Worm (Caenorhabditis elegans) whole organism, L4 larva: ENCODE measurements around the gene F34H10.3.

Source experiments
- D1046.2 ChIP-seq: fragments of 200-800 bp; sonication (Bioruptor generic); IDR thresholded peaks from 2 replicates; pipeline ENCODE4 v1.3.6; 2022; ENCODE audit warnings: missing genetic modification characterization, missing compliant biosample characterization
- F10B5.3 ChIP-seq: sonication (generic microtip); optimal IDR thresholded peaks from 2 replicates; lab custom pipeline; 2016; ENCODE audit warnings: mild to moderate bottlenecking, missing genetic modification characterization, missing compliant biosample characterization
- F26F4.8 ChIP-seq: fragments of 200-800 bp; sonication (Bioruptor generic); conservative IDR thresholded peaks from 2 replicates; pipeline ENCODE4 v1.3.6; 2022; ENCODE audit warnings: missing genetic modification characterization, missing compliant biosample characterization
- T26A8.4 ChIP-seq: fragments of 200-800 bp; sonication (Bioruptor generic); IDR thresholded peaks from 2 replicates; pipeline ENCODE4 v1.3.6; 2022; ENCODE audit warnings: missing genetic modification characterization, missing compliant biosample characterization
- Y48G9A.11 ChIP-seq: fragments of 200-800 bp; sonication (Bioruptor generic); IDR thresholded peaks from 2 replicates; pipeline ENCODE4 v1.3.6; 2022; ENCODE audit warnings: missing genetic modification reagents, missing genetic modification characterization, missing compliant biosample characterization
- ZK337.2 ChIP-seq: fragments of 200-800 bp; sonication (Bioruptor generic); IDR thresholded peaks from 2 replicates; pipeline ENCODE4 v1.3.6; 2022; ENCODE audit warnings: missing genetic modification reagents, missing genetic modification characterization, missing compliant biosample characterization
- ZK546.5 ChIP-seq, 2 experiments: sonication (generic microtip); optimal IDR thresholded peaks; 2 replicates each; lab custom pipeline; 2017; ENCODE audit warnings: missing biosample characterization in 2 of 2, missing genetic modification characterization in 2 of 2
- aly-2 ChIP-seq: sonication (generic microtip); optimal IDR thresholded peaks from 2 replicates; lab custom pipeline; 2018; ENCODE audit warnings: missing biosample characterization, missing genetic modification characterization
- ceh-20 ChIP-seq: fragments of 200-800 bp; sonication (Bioruptor generic); IDR thresholded peaks from 2 replicates; pipeline ENCODE4 v1.3.6; 2022; ENCODE audit warnings: missing genetic modification reagents, missing genetic modification characterization, missing compliant biosample characterization
- cey-2 ChIP-seq: sonication (generic microtip); optimal IDR thresholded peaks from 3 replicates; lab custom pipeline; 2017; ENCODE audit warnings: missing genetic modification characterization, mild to moderate bottlenecking, missing compliant biosample characterization, antibody characterized with exemption, borderline replicate concordance; ENCODE audit not compliant: insufficient read depth
- ctbp-1 ChIP-seq: fragments of 200-800 bp; sonication (Bioruptor generic); IDR thresholded peaks from 2 replicates; pipeline ENCODE4 v1.3.6; 2022; ENCODE audit warnings: missing genetic modification reagents, missing genetic modification characterization, missing compliant biosample characterization
- daf-16 ChIP-seq, 3 experiments: sonication (generic microtip); optimal IDR thresholded peaks; 2 replicates each; lab custom pipeline; 2016 to 2017; ENCODE audit warnings: missing genetic modification characterization in 3 of 3, missing genetic modification reagents in 3 of 3, mild to moderate bottlenecking in 2 of 3, missing compliant biosample characterization in 2 of 3, missing biosample characterization in 1 of 3, moderate library complexity in 1 of 3
- daf-19 ChIP-seq: fragments of 200-800 bp; sonication (Bioruptor generic); conservative IDR thresholded peaks from 2 replicates; pipeline ENCODE4 v1.3.6; 2022; ENCODE audit warnings: missing genetic modification characterization, missing compliant biosample characterization
- duxl-1 ChIP-seq: sonication (generic microtip); optimal IDR thresholded peaks from 2 replicates; lab custom pipeline; 2016; ENCODE audit warnings: mild to moderate bottlenecking, missing genetic modification characterization, moderate library complexity, missing compliant biosample characterization; ENCODE audit not compliant: poor library complexity
- egl-43 ChIP-seq: fragments of 200-800 bp; sonication (Bioruptor generic); IDR thresholded peaks from 2 replicates; pipeline ENCODE4 v1.3.6; 2022; ENCODE audit warnings: missing genetic modification reagents, missing genetic modification characterization, missing compliant biosample characterization
- fos-1 ChIP-seq: fragments of 150-350 bp; optimal IDR thresholded peaks from 2 replicates; lab custom pipeline; 2014; ENCODE audit warnings: missing biosample characterization, missing genetic modification characterization
- gei-8 ChIP-seq: fragments of 200-800 bp; sonication (Bioruptor generic); optimal IDR thresholded peaks from 2 replicates; lab custom pipeline; 2018; ENCODE audit warnings: mild to moderate bottlenecking, missing genetic modification characterization, missing compliant biosample characterization
- hlh-11 ChIP-seq: fragments of 200-800 bp; sonication (Bioruptor generic); optimal IDR thresholded peaks from 2 replicates; lab custom pipeline; 2018; ENCODE audit warnings: mild to moderate bottlenecking, missing genetic modification characterization, missing compliant biosample characterization
- lin-13 ChIP-seq: fragments of 150-350 bp; optimal IDR thresholded peaks from 2 replicates; lab custom pipeline; 2014; ENCODE audit warnings: missing biosample characterization, missing genetic modification reagents, missing genetic modification characterization
- lin-39 ChIP-seq: fragments of 150-350 bp; optimal IDR thresholded peaks from 2 replicates; lab custom pipeline; 2014; ENCODE audit warnings: missing biosample characterization, missing genetic modification reagents, missing genetic modification characterization
- madf-9 ChIP-seq: fragments of 200-800 bp; sonication (Bioruptor generic); conservative IDR thresholded peaks from 2 replicates; pipeline ENCODE4 v1.3.6; 2022; ENCODE audit warnings: missing genetic modification reagents, missing genetic modification characterization, missing compliant biosample characterization
- mes-2 ChIP-seq: sonication (generic microtip); optimal IDR thresholded peaks from 2 replicates; lab custom pipeline; 2016; ENCODE audit warnings: missing genotype, mild to moderate bottlenecking, missing genetic modification characterization, missing compliant biosample characterization; ENCODE audit not compliant: poor library complexity, severe bottlenecking
- mxl-3 ChIP-seq: fragments of 200-800 bp; sonication (Bioruptor generic); optimal IDR thresholded peaks from 2 replicates; lab custom pipeline; 2018; ENCODE audit warnings: mild to moderate bottlenecking, missing genetic modification characterization, missing compliant biosample characterization
- nhr-11 ChIP-seq: fragments of 150-350 bp; optimal IDR thresholded peaks from 2 replicates; lab custom pipeline; 2014; ENCODE audit warnings: missing biosample characterization, missing genetic modification characterization
- nhr-28 ChIP-seq: fragments of 150-350 bp; optimal IDR thresholded peaks from 2 replicates; lab custom pipeline; 2014; ENCODE audit warnings: missing biosample characterization, missing genetic modification characterization
- nhr-41 ChIP-seq: fragments of 200-800 bp; sonication (Bioruptor generic); IDR thresholded peaks from 2 replicates; pipeline ENCODE4 v1.3.6; 2022; ENCODE audit warnings: missing genetic modification reagents, missing genetic modification characterization, missing compliant biosample characterization
- nhr-6 ChIP-seq: fragments of 150-350 bp; optimal IDR thresholded peaks from 2 replicates; lab custom pipeline; 2014; ENCODE audit warnings: missing biosample characterization, missing genetic modification characterization
- php-3 ChIP-seq: fragments of 200-800 bp; sonication (Bioruptor generic); IDR thresholded peaks from 2 replicates; pipeline ENCODE4 v1.3.6; 2022; ENCODE audit warnings: missing genetic modification reagents, missing genetic modification characterization, missing compliant biosample characterization
- rbr-2 ChIP-seq: sonication (generic microtip); optimal IDR thresholded peaks from 2 replicates; lab custom pipeline; 2016; ENCODE audit warnings: missing genotype, missing genetic modification characterization, missing compliant biosample characterization
- skn-1 ChIP-seq: fragments of 150-350 bp; optimal IDR thresholded peaks from 2 replicates; lab custom pipeline; 2014; ENCODE audit warnings: missing biosample characterization, missing genetic modification characterization
- snpc-1.2 ChIP-seq: fragments of 200-800 bp; sonication (Bioruptor generic); IDR thresholded peaks from 2 replicates; pipeline ENCODE4 v1.3.6; 2022; ENCODE audit warnings: missing genetic modification reagents, missing genetic modification characterization, missing compliant biosample characterization
- unc-130 ChIP-seq: sonication (generic microtip); optimal IDR thresholded peaks from 2 replicates; lab custom pipeline; 2016; ENCODE audit warnings: missing genetic modification reagents, missing genetic modification characterization, missing compliant biosample characterization
- unc-62 ChIP-seq, 3 experiments: fragments of 150-350 bp in 1 of 3; sonication (generic microtip); optimal IDR thresholded peaks in 2 of 3; peaks in 1 of 3; 1 replicate in 1 of 3; 2 replicates in 2 of 3; lab custom pipeline; 2014 to 2017; ENCODE audit warnings: missing biosample characterization in 3 of 3, missing genetic modification characterization in 3 of 3, missing genetic modification reagents in 3 of 3, missing genotype in 1 of 3
- ztf-11 ChIP-seq: fragments of 150-350 bp; optimal IDR thresholded peaks from 2 replicates; lab custom pipeline; 2014; ENCODE audit warnings: missing biosample characterization, missing genetic modification characterization

F34H10.3 gene

ce11 chrX:9637700-9638099 is 2.9 kb upstream of the F34H10.3 start (continued):
- TF ChIP-seq cey-2 (tag; lab: Kevin White, UChicago) (no peak), nhr-41 (GFP tag; lab: Robert Waterston, UW) (peak; percentile 79), ceh-20 (GFP tag; lab: Robert Waterston, UW) (peak; percentile 60; the same call in 1 of the 2 replicates), snpc-1.2 (GFP tag; lab: Robert Waterston, UW) (peak; percentile 89), egl-43 (GFP tag; lab: Robert Waterston, UW) (no peak), T26A8.4 (GFP tag; lab: Robert Waterston, UW) (peak; percentile 86), lin-39 (tag; lab: Kevin White, UChicago) (no peak), daf-16 (GFP tag; optimal IDR thresholded peaks at IDR 0.05; lab: Kevin White, UChicago) (peak; percentile 58 to 91), daf-16 (tag; optimal IDR thresholded peaks at IDR 0.05; lab: Kevin White, UChicago) (peak; percentile 30), fos-1 (tag; lab: Kevin White, UChicago) (no peak), nhr-11 (tag; lab: Kevin White, UChicago) (no peak), ctbp-1 (GFP tag; lab: Robert Waterston, UW) (peak; percentile 79), F26F4.8 (GFP tag; lab: Robert Waterston, UW) (peak; percentile 95), aly-2 (tag; lab: Kevin White, UChicago) (no peak), php-3 (peak; percentile 75), daf-19 (GFP tag; lab: Robert Waterston, UW) (peak; percentile 87), duxl-1 (tag; lab: Kevin White, UChicago) (peak; percentile 61), rbr-2 (tag; lab: Kevin White, UChicago) (peak; percentile 58), ztf-11 (tag; lab: Kevin White, UChicago) (no peak), unc-130 (GFP tag; lab: Kevin White, UChicago) (peak; percentile 30), F10B5.3 (tag; lab: Kevin White, UChicago) (peak; percentile 65), skn-1 (tag; lab: Kevin White, UChicago) (no peak), D1046.2 (GFP tag; lab: Robert Waterston, UW) (no peak)

ce11 chrX:9637137-9637536 is 2.3 kb upstream of the F34H10.3 start:
- TF ChIP-seq Y48G9A.11 (0 out of 2 replicates have a peak, but pooled peaks have one; percentile 8), fos-1 (tag; lab: Kevin White, UChicago) (no peak), unc-62 (GFP tag; optimal IDR thresholded peaks at IDR 0.05 in 1 of 2; lab: Kevin White, UChicago) (peak in 1 of 2 experiments; percentile 96), unc-62 (tag; optimal IDR thresholded peaks at IDR 0.05; lab: Kevin White, UChicago) (no peak), mes-2 (tag; lab: Kevin White, UChicago) (peak; percentile 49), mxl-3 (GFP tag; lab: Kevin White, UChicago) (no peak), nhr-41 (GFP tag; lab: Robert Waterston, UW) (0 out of 2 replicates have a peak, but pooled peaks have one; percentile 18), madf-9 (peak; percentile 63), ceh-20 (GFP tag; lab: Robert Waterston, UW) (no peak), hlh-11 (tag; lab: Kevin White, UChicago) (peak; percentile 64), lin-13 (GFP tag; lab: Kevin White, UChicago) (no peak), nhr-28 (tag; lab: Kevin White, UChicago) (peak; percentile 45), rbr-2 (tag; lab: Kevin White, UChicago) (peak; percentile 26), gei-8 (no peak)

ce11 chrX:9635376-9635775 is 551 bp upstream of the F34H10.3 start, which contains the start of gene F34H10.5:
F34H10.5 (plus strand) TSS chrX:9635676.
- TF ChIP-seq ZK337.2 (GFP tag; lab: Robert Waterston, UW) (no peak), ZK546.5 (tag; optimal IDR thresholded peaks at IDR 0.05; lab: Kevin White, UChicago) (no peak), nhr-6 (tag; lab: Kevin White, UChicago) (no peak)
- TF ChIP-seq, all 104 proteins: peak for 0
